Worm (Caenorhabditis elegans): ENCODE measurements around the gene msp-76.

DNA sequence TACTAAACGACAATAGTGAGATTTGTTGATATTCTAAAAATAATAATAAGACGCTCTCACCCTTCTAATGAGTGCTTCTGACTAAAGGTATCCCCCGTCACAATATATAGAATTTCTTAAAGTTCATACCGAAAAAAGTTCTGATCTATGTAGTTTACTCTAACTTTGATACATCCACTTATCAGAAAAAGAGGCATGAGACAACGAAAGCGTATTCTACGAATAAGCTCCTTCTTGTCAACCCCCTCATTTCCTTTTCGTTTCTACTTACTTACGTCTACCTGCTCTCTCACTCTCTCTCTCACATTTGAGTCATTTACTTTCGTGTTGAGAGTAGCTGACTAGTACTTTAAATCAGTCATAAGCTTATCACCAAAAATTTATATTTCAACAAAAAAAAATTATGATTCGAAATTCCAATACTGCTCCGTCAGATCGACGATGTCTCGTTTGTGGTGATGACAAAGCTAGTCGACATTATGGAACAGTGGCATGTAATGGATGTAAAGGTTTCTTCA lies 36.7 kb downstream of the msp-76 start:
- no peak for TF ChIP-seq skn-1 (tag; optimal IDR thresholded peaks at IDR 0.05)
- TF ChIP-seq aly-2 (tag; optimal IDR thresholded peaks at IDR 0.05), result no peak
- no peak for TF ChIP-seq nhr-6 (tag; optimal IDR thresholded peaks at IDR 0.05)
- no peak for TF ChIP-seq ztf-11 (tag; optimal IDR thresholded peaks at IDR 0.05)
- TF ChIP-seq nhr-12 (tag; optimal IDR thresholded peaks at IDR 0.05), result no peak
- no peak for TF ChIP-seq egl-27 (tag; optimal IDR thresholded peaks at IDR 0.05)
- no peak for TF ChIP-seq unc-39 (tag; optimal IDR thresholded peaks at IDR 0.05)
